Fruit fly (Drosophila melanogaster): ENCODE measurements around the gene CG33689.
A peak's percentile ranks its signal among the peaks of the same experiment; 100 is the strongest.

Gene CG33689

DNA sequence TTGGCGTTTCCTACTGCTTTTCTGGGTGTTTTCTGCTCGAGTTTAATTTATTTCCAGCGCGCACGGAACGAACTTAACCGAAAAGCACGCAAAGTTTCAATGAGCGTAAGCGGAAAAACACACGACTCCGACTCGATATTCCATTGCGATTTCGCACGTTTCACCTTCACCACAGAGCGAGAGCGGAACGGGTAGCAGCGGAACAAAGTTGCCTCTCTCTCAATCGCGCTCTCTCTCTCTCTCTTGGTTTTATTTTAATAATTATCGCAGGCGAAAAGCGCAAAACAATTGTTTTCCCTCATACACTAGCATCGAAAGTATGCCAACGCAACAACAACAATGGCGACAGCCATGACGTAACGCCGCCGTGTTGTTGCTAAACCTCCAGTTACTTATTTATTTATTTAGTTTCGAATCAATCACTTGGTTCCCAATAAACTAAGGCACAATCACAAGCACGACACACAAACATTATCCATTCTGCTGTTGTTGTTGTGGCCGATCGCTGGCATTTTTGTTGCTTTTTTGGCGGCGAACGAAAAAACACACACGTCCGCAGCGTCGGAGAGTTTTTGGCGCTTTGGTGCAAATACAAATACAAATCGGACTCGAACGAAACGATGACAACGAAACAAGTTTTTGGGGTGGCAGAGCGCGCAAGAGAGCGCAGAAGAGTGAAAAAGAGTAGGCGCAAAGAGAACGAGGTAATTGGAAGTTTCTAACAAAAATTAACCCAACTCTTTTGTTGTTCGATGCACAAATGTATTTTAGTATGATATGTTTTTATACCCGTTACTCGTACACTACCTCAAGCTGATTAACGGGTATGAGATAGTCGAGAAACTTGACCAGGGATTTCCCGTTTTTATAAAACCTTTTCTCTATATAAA, 35.6 kb upstream of the CG33689 start, which contains the start of gene CG5151 (continued):
- peak; percentile 76 for TF ChIP-seq sd (tag; optimal IDR thresholded peaks at IDR 0.05)
- TF ChIP-seq croc (GFP tag; conservative IDR thresholded peaks at IDR 0.05) = no peak
- 0 out of 2 replicates have a peak, but pooled peaks have one; percentile 8 for TF ChIP-seq MBD-R2 (GFP tag; IDR thresholded peaks at IDR 0.05)
- TF ChIP-seq caup (GFP tag; optimal IDR thresholded peaks at IDR 0.05; ENCODE audit: severe bottlenecking) = peak; percentile 36
- TF ChIP-seq pfk (GFP tag; optimal IDR thresholded peaks at IDR 0.05) = peak; percentile 93
- peak; percentile 18 for TF ChIP-seq odd (GFP tag; optimal IDR thresholded peaks at IDR 0.05)
- TF ChIP-seq CG7839 (tag; optimal IDR thresholded peaks at IDR 0.05) = peak; percentile 30
- peak; percentile 89 for TF ChIP-seq CTCF (GFP tag; optimal IDR thresholded peaks at IDR 0.05)
- peak; percentile 87 for TF ChIP-seq Jarid2 (GFP tag; optimal IDR thresholded peaks at IDR 0.05)
- peak; percentile 44; the same call in 1 of the 2 replicates for TF ChIP-seq Rfx (GFP tag; IDR thresholded peaks at IDR 0.05)
- TF ChIP-seq Trl (optimal IDR thresholded peaks at IDR 0.05) = peak; percentile 93 to 98
- TF ChIP-seq Trl (GFP tag; optimal IDR thresholded peaks at IDR 0.05) = peak; percentile 42
- TF ChIP-seq lab (GFP tag; optimal IDR thresholded peaks at IDR 0.05) = peak; percentile 33
- no peak for TF ChIP-seq gem (tag; optimal IDR thresholded peaks at IDR 0.05)
- no peak for TF ChIP-seq CG7372 (GFP tag; IDR thresholded peaks at IDR 0.05)
- TF ChIP-seq tio (GFP tag; optimal IDR thresholded peaks at IDR 0.05) = no peak
- no peak for TF ChIP-seq CG17829 (tag; optimal IDR thresholded peaks at IDR 0.05)
- no peak for TF ChIP-seq Elba2 (GFP tag; optimal IDR thresholded peaks at IDR 0.05)
- TF ChIP-seq Fer1 (GFP tag; optimal IDR thresholded peaks at IDR 0.05) = peak; percentile 40
- TF ChIP-seq Eip74EF (GFP tag; optimal IDR thresholded peaks at IDR 0.05) = no peak
- no peak for TF ChIP-seq CG1024 (GFP tag; IDR thresholded peaks at IDR 0.05)
- TF ChIP-seq CG32532 (GFP tag; IDR thresholded peaks at IDR 0.05) = peak; percentile 60; the same call in 1 of the 2 replicates
- peak; percentile 30 for TF ChIP-seq kni (GFP tag; optimal IDR thresholded peaks at IDR 0.05)
- no peak for TF ChIP-seq Mes4 (GFP tag; optimal IDR thresholded peaks at IDR 0.05)
- TF ChIP-seq CG2678 (tag; optimal IDR thresholded peaks at IDR 0.05) = peak; percentile 13
- no peak for TF ChIP-seq hkb (optimal IDR thresholded peaks at IDR 0.05)
- peak; percentile 54 for TF ChIP-seq hkb (GFP tag; IDR thresholded peaks at IDR 0.05)
- peak; percentile 74 for TF ChIP-seq yki (optimal IDR thresholded peaks at IDR 0.05)
- TF ChIP-seq Max (GFP tag; optimal IDR thresholded peaks at IDR 0.05) = no peak
- no peak for TF ChIP-seq HmgZ (tag; optimal IDR thresholded peaks at IDR 0.05)
- peak; percentile 74 for TF ChIP-seq sna (GFP tag; IDR thresholded peaks at IDR 0.05; ENCODE audit: partially characterized antibody)
- TF ChIP-seq slbo (GFP tag; IDR thresholded peaks at IDR 0.05) = peak; percentile 17; the same call in 1 of the 2 replicates
- TF ChIP-seq repo (GFP tag; optimal IDR thresholded peaks at IDR 0.05) = no peak
- TF ChIP-seq CG6765 (GFP tag; optimal IDR thresholded peaks at IDR 0.05) = peak; percentile 62
- TF ChIP-seq Dad (GFP tag; optimal IDR thresholded peaks at IDR 0.05) = no peak
- peak; percentile 51 for TF ChIP-seq YL-1 (GFP tag; optimal IDR thresholded peaks at IDR 0.05)
- TF ChIP-seq pan (optimal IDR thresholded peaks at IDR 0.05) = no peak
- peak in 1 of 2 experiments; percentile 45 for TF ChIP-seq pan (GFP tag; optimal IDR thresholded peaks at IDR 0.05 in 1 of 2, IDR thresholded peaks at IDR 0.05 in 1 of 2)
- TF ChIP-seq Hr78 (GFP tag; optimal IDR thresholded peaks at IDR 0.05) = no peak
- TF ChIP-seq CG8765 (GFP tag; IDR thresholded peaks at IDR 0.05) = no peak
- TF ChIP-seq Dbx (GFP tag; IDR thresholded peaks at IDR 0.05) = peak; percentile 28; the same call in 1 of the 3 replicates
- TF ChIP-seq CG12942 (GFP tag; optimal IDR thresholded peaks at IDR 0.05) = no peak
- TF ChIP-seq Doc3 (GFP tag; IDR thresholded peaks at IDR 0.05; ENCODE audit: partially characterized antibody) = peak; percentile 44; the same call in 1 of the 3 replicates
- TF ChIP-seq CG31365 (tag; optimal IDR thresholded peaks at IDR 0.05) = peak; percentile 21
- no peak for TF ChIP-seq crc (GFP tag; optimal IDR thresholded peaks at IDR 0.05)
- peak; percentile 98 for TF ChIP-seq CG3163 (GFP tag; optimal IDR thresholded peaks at IDR 0.05)
- TF ChIP-seq vvl (GFP tag; IDR thresholded peaks at IDR 0.05) = peak; percentile 41
- TF ChIP-seq CG4707 (GFP tag; optimal IDR thresholded peaks at IDR 0.05) = peak; percentile 45
- TF ChIP-seq CG42726 (GFP tag; IDR thresholded peaks at IDR 0.05; ENCODE audit: partially characterized antibody) = peak; percentile 38; the same call in 1 of the 2 replicates
